Fruit fly (Drosophila melanogaster) whole organism, embryonic: ENCODE data around the gene CG13457.

Experiments used
- ATbp ChIP-seq: fragments of 200-800 bp; sonication (Bioruptor generic); optimal IDR thresholded peaks from 2 replicates; lab custom pipeline; 2017; ENCODE audit warnings: missing biosample characterization, mild to moderate bottlenecking, missing genetic modification characterization, missing genetic modification reagents
- Asciz ChIP-seq: fragments of 200-800 bp; sonication (Bioruptor generic); optimal IDR thresholded peaks from 2 replicates; lab custom pipeline; 2017; ENCODE audit warnings: missing biosample characterization, mild to moderate bottlenecking, missing genetic modification characterization, missing genetic modification reagents
- B-H1 ChIP-seq: fragments of 200-800 bp; sonication (Bioruptor generic); IDR thresholded peaks from 3 replicates; pipeline ENCODE4 v1.3.6; 2022; ENCODE audit warnings: missing biosample characterization, missing genetic modification characterization
- CG10431 ChIP-seq: fragments of 200-800 bp; sonication (Bioruptor generic); optimal IDR thresholded peaks from 3 replicates; lab custom pipeline; 2018; ENCODE audit warnings: missing biosample characterization, mild to moderate bottlenecking, missing genetic modification characterization
- CG11085 ChIP-seq: fragments of 200-800 bp; sonication (Bioruptor generic); IDR thresholded peaks from 2 replicates; pipeline ENCODE4 v1.3.6; 2022; ENCODE audit warnings: missing biosample characterization, missing genetic modification characterization
- CG11398 ChIP-seq: fragments of 200-800 bp; sonication (Bioruptor generic); optimal IDR thresholded peaks from 2 replicates; lab custom pipeline; 2016; ENCODE audit warnings: missing biosample characterization, missing genetic modification characterization
- CG12071 ChIP-seq: fragments of 200-800 bp; sonication (Bioruptor generic); optimal IDR thresholded peaks from 3 replicates; lab custom pipeline; 2018; ENCODE audit warnings: missing biosample characterization, mild to moderate bottlenecking, missing genetic modification characterization
- CG12769 ChIP-seq: fragments of 200-800 bp; sonication (Bioruptor generic); optimal IDR thresholded peaks from 2 replicates; lab custom pipeline; 2019; ENCODE audit warnings: missing biosample characterization, mild to moderate bottlenecking, missing genetic modification characterization, moderate library complexity
- CG13424 ChIP-seq: fragments of 200-800 bp; sonication (Bioruptor generic); optimal IDR thresholded peaks from 2 replicates; lab custom pipeline; 2019; ENCODE audit warnings: missing biosample characterization, mild to moderate bottlenecking, missing genetic modification characterization, moderate library complexity
- CG14441 ChIP-seq: fragments of 200-800 bp; sonication (Bioruptor generic); IDR thresholded peaks from 2 replicates; pipeline ENCODE4 v1.3.6; 2022; ENCODE audit warnings: missing biosample characterization, missing genetic modification characterization
- CG2120 ChIP-seq: fragments of 200-800 bp; sonication (Bioruptor generic); optimal IDR thresholded peaks from 3 replicates; lab custom pipeline; 2016; ENCODE audit warnings: missing biosample characterization, missing genetic modification characterization
- CG3065 ChIP-seq: fragments of 200-800 bp; sonication (Bioruptor generic); optimal IDR thresholded peaks from 2 replicates; lab custom pipeline; 2016; ENCODE audit warnings: missing biosample characterization, missing genetic modification characterization
- CG3407 ChIP-seq: fragments of 200-800 bp; sonication (Bioruptor generic); optimal IDR thresholded peaks from 2 replicates; lab custom pipeline; 2018; ENCODE audit warnings: missing biosample characterization, mild to moderate bottlenecking, missing genetic modification characterization
- CG3847 ChIP-seq: fragments of 200-800 bp; sonication (Bioruptor generic); IDR thresholded peaks from 2 replicates; pipeline ENCODE4 v1.3.6; 2022; ENCODE audit warnings: missing biosample characterization, missing genetic modification characterization
- CG4360 ChIP-seq: fragments of 200-800 bp; sonication (Bioruptor generic); IDR thresholded peaks from 2 replicates; pipeline ENCODE4 v1.3.6; 2022; ENCODE audit warnings: missing biosample characterization, missing genetic modification characterization
- CG6272 ChIP-seq: fragments of 200-800 bp; sonication (Bioruptor generic); IDR thresholded peaks from 2 replicates; pipeline ENCODE4 v1.3.6; 2022; ENCODE audit warnings: missing biosample characterization, missing genetic modification characterization
- CG6689 ChIP-seq: fragments of 200-800 bp; sonication (Bioruptor generic); IDR thresholded peaks from 2 replicates; pipeline ENCODE4 v1.3.6; 2022; ENCODE audit warnings: missing biosample characterization, missing genetic modification characterization
- CG6791 ChIP-seq: fragments of 200-800 bp; sonication (Bioruptor generic); IDR thresholded peaks from 3 replicates; pipeline ENCODE4 v1.3.6; 2022; ENCODE audit warnings: missing biosample characterization, missing genetic modification characterization; ENCODE audit not compliant: partially characterized antibody
- CG6854 ChIP-seq: fragments of 200-800 bp; sonication (Bioruptor generic); optimal IDR thresholded peaks from 3 replicates; lab custom pipeline; 2017; ENCODE audit warnings: missing biosample characterization, mild to moderate bottlenecking, missing genetic modification characterization
- CG8765 ChIP-seq: fragments of 200-800 bp; sonication (Bioruptor generic); IDR thresholded peaks from 2 replicates; pipeline ENCODE4 v1.3.6; 2022; ENCODE audit warnings: missing biosample characterization, missing genetic modification characterization
- Dek ChIP-seq: fragments of 200-800 bp; sonication (Bioruptor generic); optimal IDR thresholded peaks from 3 replicates; lab custom pipeline; 2019; ENCODE audit warnings: missing biosample characterization, mild to moderate bottlenecking, missing genetic modification characterization, moderate library complexity
- Dll ChIP-seq: fragments of 200-800 bp; sonication (Bioruptor generic); IDR thresholded peaks from 4 replicates; pipeline ENCODE4 v1.3.6; 2022; ENCODE audit warnings: missing biosample characterization, missing genetic modification characterization; ENCODE audit not compliant: partially characterized antibody
- GATAe ChIP-seq: fragments of 200-800 bp; sonication (Bioruptor generic); conservative IDR thresholded peaks from 2 replicates; pipeline ENCODE4 v1.3.6; 2022; ENCODE audit warnings: missing biosample characterization, missing genetic modification characterization
- Hr3 ChIP-seq: fragments of 200-800 bp; sonication (Bioruptor generic); optimal IDR thresholded peaks from 3 replicates; lab custom pipeline; 2016; ENCODE audit warnings: missing biosample characterization, missing genetic modification characterization
- Hsf ChIP-seq: fragments of 200-800 bp; sonication (Bioruptor generic); optimal IDR thresholded peaks from 3 replicates; lab custom pipeline; 2016; ENCODE audit warnings: missing biosample characterization, missing genetic modification characterization
- Jarid2 ChIP-seq: fragments of 200-800 bp; sonication (Bioruptor generic); optimal IDR thresholded peaks from 3 replicates; lab custom pipeline; 2017; ENCODE audit warnings: mild to moderate bottlenecking, missing biosample characterization, missing genetic modification reagents, missing genetic modification characterization
- Lim3 ChIP-seq: fragments of 200-800 bp; sonication (Bioruptor generic); IDR thresholded peaks from 2 replicates; pipeline ENCODE4 v1.3.6; 2022; ENCODE audit warnings: missing biosample characterization, missing genetic modification characterization
- Oaz ChIP-seq: fragments of 200-800 bp; sonication (Bioruptor generic); IDR thresholded peaks from 2 replicates; pipeline ENCODE4 v1.3.6; 2022; ENCODE audit warnings: missing biosample characterization, missing genetic modification characterization
- Ssrp ChIP-seq: fragments of 200-800 bp; sonication (Bioruptor generic); optimal IDR thresholded peaks from 2 replicates; lab custom pipeline; 2018; ENCODE audit warnings: missing biosample characterization, mild to moderate bottlenecking, missing genetic modification characterization, moderate library complexity
- abd-A ChIP-seq: fragments of 200-800 bp; sonication (Bioruptor generic); optimal IDR thresholded peaks from 3 replicates; lab custom pipeline; 2019; ENCODE audit warnings: missing biosample characterization, mild to moderate bottlenecking, missing genetic modification characterization, moderate library complexity
- bab2 ChIP-seq: fragments of 200-800 bp; sonication (Bioruptor generic); optimal IDR thresholded peaks from 2 replicates; lab custom pipeline; 2016; ENCODE audit warnings: missing biosample characterization, missing genetic modification characterization
- bbx ChIP-seq: fragments of 200-800 bp; sonication (Bioruptor generic); IDR thresholded peaks from 2 replicates; pipeline ENCODE4 v1.3.6; 2022; ENCODE audit warnings: missing biosample characterization, missing genetic modification characterization; ENCODE audit not compliant: partially characterized antibody
- chn ChIP-seq: fragments of 200-800 bp; sonication (Bioruptor generic); optimal IDR thresholded peaks from 2 replicates; lab custom pipeline; 2016; ENCODE audit warnings: missing biosample characterization, missing genetic modification characterization
- corto ChIP-seq: fragments of 200-800 bp; sonication (Bioruptor generic); optimal IDR thresholded peaks from 2 replicates; lab custom pipeline; 2016; ENCODE audit warnings: missing biosample characterization, mild to moderate bottlenecking, missing genetic modification characterization, moderate library complexity
- da ChIP-seq: fragments of 200-800 bp; sonication (Bioruptor generic); optimal IDR thresholded peaks from 2 replicates; lab custom pipeline; 2016; ENCODE audit warnings: missing biosample characterization, missing genetic modification characterization
- dmrt99B ChIP-seq: fragments of 200-800 bp; sonication (Bioruptor generic); optimal IDR thresholded peaks from 2 replicates; lab custom pipeline; 2018; ENCODE audit warnings: missing biosample characterization, mild to moderate bottlenecking, missing genetic modification characterization, moderate library complexity
- gfzf ChIP-seq: fragments of 200-800 bp; sonication (Bioruptor generic); optimal IDR thresholded peaks from 2 replicates; lab custom pipeline; 2016; ENCODE audit warnings: missing biosample characterization, mild to moderate bottlenecking, missing genetic modification characterization, moderate library complexity
- gro ChIP-seq: fragments of 200-800 bp; sonication (Bioruptor generic); optimal IDR thresholded peaks from 2 replicates; lab custom pipeline; 2016; ENCODE audit warnings: missing biosample characterization, missing genetic modification characterization
- ind ChIP-seq: fragments of 200-800 bp; sonication (Bioruptor generic); optimal IDR thresholded peaks from 3 replicates; lab custom pipeline; 2016; ENCODE audit warnings: missing biosample characterization, missing genetic modification characterization
- jing ChIP-seq: fragments of 200-800 bp; sonication (Bioruptor generic); optimal IDR thresholded peaks from 2 replicates; lab custom pipeline; 2018; ENCODE audit warnings: missing biosample characterization, mild to moderate bottlenecking, missing genetic modification characterization
- kni ChIP-seq: fragments of 200-800 bp; sonication (Bioruptor generic); optimal IDR thresholded peaks from 3 replicates; lab custom pipeline; 2017; ENCODE audit warnings: mild to moderate bottlenecking, missing biosample characterization, missing genetic modification reagents, missing genetic modification characterization
- lmd ChIP-seq: fragments of 200-800 bp; sonication (Bioruptor generic); IDR thresholded peaks from 2 replicates; pipeline ENCODE4 v1.3.6; 2022; ENCODE audit warnings: missing biosample characterization, missing genetic modification characterization
- pum ChIP-seq: fragments of 200-800 bp; sonication (Bioruptor generic); optimal IDR thresholded peaks from 2 replicates; lab custom pipeline; 2016; ENCODE audit warnings: missing biosample characterization, missing genetic modification characterization
- salm ChIP-seq: fragments of 200-800 bp; sonication (Bioruptor generic); optimal IDR thresholded peaks from 2 replicates; lab custom pipeline; 2018; ENCODE audit warnings: missing biosample characterization, mild to moderate bottlenecking, missing genetic modification characterization
- sima ChIP-seq: fragments of 200-800 bp; sonication (Bioruptor generic); optimal IDR thresholded peaks from 2 replicates; lab custom pipeline; 2016; ENCODE audit warnings: missing biosample characterization, missing genetic modification characterization
- sob ChIP-seq: fragments of 200-800 bp; sonication (Bioruptor generic); IDR thresholded peaks from 2 replicates; pipeline ENCODE4 v1.3.6; 2022; ENCODE audit warnings: missing biosample characterization, missing genetic modification characterization
- tup ChIP-seq: fragments of 200-800 bp; sonication (Bioruptor generic); optimal IDR thresholded peaks from 2 replicates; lab custom pipeline; 2016; ENCODE audit warnings: missing biosample characterization, mild to moderate bottlenecking, missing genetic modification characterization, moderate library complexity
- vfl ChIP-seq: fragments of 200-800 bp; sonication (Bioruptor generic); optimal IDR thresholded peaks from 2 replicates; lab custom pipeline; 2016; ENCODE audit warnings: missing biosample characterization, missing genetic modification characterization
- wdn ChIP-seq: fragments of 200-800 bp; sonication (Bioruptor generic); IDR thresholded peaks from 2 replicates; pipeline ENCODE4 v1.3.6; 2022; ENCODE audit warnings: missing biosample characterization, missing genetic modification characterization
- z ChIP-seq: fragments of 200-800 bp; sonication (Bioruptor generic); IDR thresholded peaks from 3 replicates; pipeline ENCODE4 v1.3.6; 2022; ENCODE audit warnings: missing biosample characterization, missing genetic modification characterization

The CG13457 gene

DNA sequence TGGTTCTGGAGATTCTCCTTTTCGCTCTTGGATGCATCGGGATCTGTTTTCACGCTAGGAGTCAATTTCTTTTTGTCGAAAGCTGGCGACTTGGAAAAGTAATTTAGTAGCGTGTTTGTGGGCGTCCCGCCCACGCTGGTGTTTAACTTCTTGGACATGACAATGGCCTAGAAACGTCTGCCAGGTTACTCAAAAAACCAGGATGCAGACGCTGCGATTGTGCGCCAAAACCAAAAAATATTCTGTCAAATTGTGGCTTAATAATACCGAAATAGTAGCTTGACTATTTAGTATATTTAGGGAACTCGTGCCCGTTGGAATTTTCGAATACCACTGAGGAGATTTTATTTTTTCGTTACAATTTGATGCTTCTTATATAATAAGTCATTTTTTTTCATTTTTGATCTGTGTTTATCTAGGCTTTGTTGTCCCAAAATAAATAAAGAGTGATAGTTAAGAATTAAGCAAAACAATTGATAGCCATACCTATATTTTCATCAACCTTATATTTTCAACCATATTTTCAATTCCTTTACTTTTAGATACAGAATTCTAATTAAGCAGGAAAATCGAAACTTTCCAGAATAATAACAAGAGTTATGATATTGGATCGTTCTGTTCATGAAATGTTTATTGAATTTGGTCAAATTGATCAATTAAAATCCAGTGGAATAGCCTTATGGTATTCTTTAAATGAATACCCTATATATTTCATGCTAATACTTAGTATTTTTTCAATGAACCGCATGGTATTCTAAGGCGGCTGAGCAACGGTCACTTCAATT, 27.3 kb upstream of the CG13457 start, which contains the start of the genes Msh6 and Prp31 (continued):
- no peak for TF ChIP-seq bbx (GFP tag; lab: Robert Waterston, UW)
- TF ChIP-seq sob (GFP tag; lab: Robert Waterston, UW) = peak; percentile 53; the same call in 1 of the 2 replicates
- no peak for TF ChIP-seq sima (GFP tag; lab: Kevin White, UChicago)
- peak; percentile 43 for TF ChIP-seq chn
- TF ChIP-seq Oaz (GFP tag; lab: Robert Waterston, UW) = no peak
- no peak for TF ChIP-seq tup (GFP tag; lab: Kevin White, UChicago)
- no peak for TF ChIP-seq Asciz
- no peak for TF ChIP-seq vfl (GFP tag; lab: Kevin White, UChicago)
- peak; percentile 75 for TF ChIP-seq bab2 (GFP tag; lab: Kevin White, UChicago)
- peak; percentile 58 for TF ChIP-seq lmd (GFP tag; lab: Robert Waterston, UW)
- no peak for TF ChIP-seq CG3065 (GFP tag; lab: Kevin White, UChicago)
- peak; percentile 85 for TF ChIP-seq Ssrp (tag; lab: Kevin White, UChicago)
- TF ChIP-seq CG14441 (GFP tag; lab: Robert Waterston, UW) = peak; percentile 69
- TF ChIP-seq CG6689 (GFP tag; lab: Robert Waterston, UW) = peak; percentile 63
- TF ChIP-seq CG2120 (GFP tag; lab: Kevin White, UChicago) = peak; percentile 85
- peak; percentile 69 for TF ChIP-seq pum (GFP tag; lab: Kevin White, UChicago)
- no peak for TF ChIP-seq corto (GFP tag; lab: Kevin White, UChicago)
- no peak for TF ChIP-seq CG3407 (GFP tag; lab: Kevin White, UChicago)
- peak; percentile 5 for TF ChIP-seq CG10431 (GFP tag; lab: Kevin White, UChicago)
- no peak for TF ChIP-seq gro (GFP tag; lab: Kevin White, UChicago)
- no peak for TF ChIP-seq salm (tag; lab: Kevin White, UChicago)
- no peak for TF ChIP-seq kni (GFP tag; lab: Kevin White, UChicago)
- TF ChIP-seq CG11398 (GFP tag; lab: Kevin White, UChicago) = no peak
- no peak for TF ChIP-seq CG6791 (GFP tag; lab: Robert Waterston, UW)
- TF ChIP-seq z (GFP tag; lab: Robert Waterston, UW) = no peak
- TF ChIP-seq CG4360 = no peak
- no peak for TF ChIP-seq CG12769 (tag; lab: Kevin White, UChicago)
- TF ChIP-seq CG6854 (GFP tag; lab: Kevin White, UChicago) = no peak
- TF ChIP-seq Hr3 (GFP tag; lab: Kevin White, UChicago) = peak; percentile 83
- TF ChIP-seq Dek (tag; lab: Kevin White, UChicago) = peak; percentile 30
- TF ChIP-seq ind (GFP tag; lab: Kevin White, UChicago) = peak; percentile 79
- no peak for TF ChIP-seq CG12071
- TF ChIP-seq CG8765 (GFP tag; lab: Robert Waterston, UW) = no peak
- TF ChIP-seq Lim3 (GFP tag; lab: Robert Waterston, UW) = no peak
- TF ChIP-seq Dll (GFP tag; lab: Robert Waterston, UW) = no peak
- no peak for TF ChIP-seq abd-A
- peak; percentile 81 for TF ChIP-seq CG13424 (tag; lab: Kevin White, UChicago)
- peak; percentile 86 for TF ChIP-seq Hsf (GFP tag; lab: Kevin White, UChicago)
- peak; percentile 26; the same call in 1 of the 2 replicates for TF ChIP-seq CG6272 (GFP tag; lab: Robert Waterston, UW)
- no peak for TF ChIP-seq CG11085 (GFP tag; lab: Robert Waterston, UW)
- TF ChIP-seq B-H1 (GFP tag; lab: Robert Waterston, UW) = 0 out of 3 replicates have a peak, but pooled peaks have one; percentile 47
- no peak for TF ChIP-seq Jarid2 (GFP tag; lab: Kevin White, UChicago)
- peak; percentile 37; the same call in 1 of the 2 replicates for TF ChIP-seq CG3847 (GFP tag; lab: Robert Waterston, UW)
- TF ChIP-seq GATAe (GFP tag; lab: Robert Waterston, UW) = no peak
- no peak for TF ChIP-seq jing (GFP tag; lab: Kevin White, UChicago)
- TF ChIP-seq gfzf = peak; percentile 79
- TF ChIP-seq wdn = no peak
- no peak for TF ChIP-seq dmrt99B (tag; lab: Kevin White, UChicago)
- no peak for TF ChIP-seq ATbp (GFP tag; lab: Kevin White, UChicago)
- TF ChIP-seq da (GFP tag; lab: Kevin White, UChicago) = no peak
